Worm (Caenorhabditis elegans) whole organism, L4 larva: Measurements from ENCODE around the gene T04H1.12.

ENCODE experiments used
- F10B5.3 ChIP-seq: sonication (generic microtip); optimal IDR thresholded peaks from 2 replicates; lab custom pipeline; 2016; ENCODE audit warnings: mild to moderate bottlenecking, missing genetic modification characterization, missing compliant biosample characterization
- F37D6.2 ChIP-seq: sonication (generic microtip); optimal IDR thresholded peaks from 2 replicates; lab custom pipeline; 2016; ENCODE audit warnings: mild to moderate bottlenecking, missing genetic modification characterization, missing compliant biosample characterization
- F44E2.7 ChIP-seq: fragments of 200-800 bp; sonication (Bioruptor generic); IDR thresholded peaks from 2 replicates; pipeline ENCODE4 v2.1.2; 2022; ENCODE audit warnings: missing genetic modification characterization, missing compliant biosample characterization
- T20F7.1 ChIP-seq: fragments of 200-800 bp; sonication (Bioruptor generic); optimal IDR thresholded peaks from 2 replicates; lab custom pipeline; 2018; ENCODE audit warnings: mild to moderate bottlenecking, missing genetic modification characterization, missing compliant biosample characterization
- Y105C5A.15 ChIP-seq: fragments of 200-800 bp; sonication (Bioruptor generic); IDR thresholded peaks from 2 replicates; pipeline ENCODE4 v1.3.6; 2022; ENCODE audit warnings: missing genetic modification characterization, missing compliant biosample characterization
- Y75B8A.6 ChIP-seq: fragments of 200-800 bp; sonication (Bioruptor generic); IDR thresholded peaks from 2 replicates; pipeline ENCODE4 v1.3.6; 2022; ENCODE audit warnings: missing genetic modification reagents, missing genetic modification characterization, missing compliant biosample characterization
- ZK546.5 ChIP-seq, 2 experiments: sonication (generic microtip); optimal IDR thresholded peaks; 2 replicates each; lab custom pipeline; 2017; ENCODE audit warnings: missing biosample characterization in 2 of 2, missing genetic modification characterization in 2 of 2
- aly-2 ChIP-seq: sonication (generic microtip); optimal IDR thresholded peaks from 2 replicates; lab custom pipeline; 2018; ENCODE audit warnings: missing biosample characterization, missing genetic modification characterization
- arid-1 ChIP-seq: fragments of 200-800 bp; sonication (Bioruptor generic); conservative IDR thresholded peaks from 2 replicates; pipeline ENCODE4 v1.3.6; 2022; ENCODE audit warnings: missing genetic modification reagents, missing genetic modification characterization, missing compliant biosample characterization
- ceh-20 ChIP-seq: fragments of 200-800 bp; sonication (Bioruptor generic); IDR thresholded peaks from 2 replicates; pipeline ENCODE4 v1.3.6; 2022; ENCODE audit warnings: missing genetic modification reagents, missing genetic modification characterization, missing compliant biosample characterization
- ceh-28 ChIP-seq: fragments of 150-350 bp; optimal IDR thresholded peaks from 2 replicates; lab custom pipeline; 2014; ENCODE audit warnings: missing biosample characterization, missing genetic modification reagents, missing genetic modification characterization
- ceh-32 ChIP-seq: sonication (generic microtip); optimal IDR thresholded peaks from 2 replicates; lab custom pipeline; 2016; ENCODE audit warnings: mild to moderate bottlenecking, missing genetic modification characterization, missing compliant biosample characterization; ENCODE audit not compliant: poor library complexity
- ceh-44 ChIP-seq: fragments of 200-800 bp; sonication (Bioruptor generic); IDR thresholded peaks from 2 replicates; pipeline ENCODE4 v1.3.6; 2022; ENCODE audit warnings: missing genetic modification reagents, missing genetic modification characterization, missing compliant biosample characterization
- ceh-62 ChIP-seq: sonication (generic microtip); optimal IDR thresholded peaks from 2 replicates; lab custom pipeline; 2017; ENCODE audit warnings: missing biosample characterization, missing genetic modification characterization
- cey-2 ChIP-seq: sonication (generic microtip); optimal IDR thresholded peaks from 3 replicates; lab custom pipeline; 2017; ENCODE audit warnings: missing genetic modification characterization, mild to moderate bottlenecking, missing compliant biosample characterization, antibody characterized with exemption, borderline replicate concordance; ENCODE audit not compliant: insufficient read depth
- ctbp-1 ChIP-seq: fragments of 200-800 bp; sonication (Bioruptor generic); IDR thresholded peaks from 2 replicates; pipeline ENCODE4 v1.3.6; 2022; ENCODE audit warnings: missing genetic modification reagents, missing genetic modification characterization, missing compliant biosample characterization
- daf-16 ChIP-seq, 3 experiments: sonication (generic microtip); optimal IDR thresholded peaks; 2 replicates each; lab custom pipeline; 2016 to 2017; ENCODE audit warnings: missing genetic modification characterization in 3 of 3, missing genetic modification reagents in 3 of 3, mild to moderate bottlenecking in 2 of 3, missing compliant biosample characterization in 2 of 3, missing biosample characterization in 1 of 3, moderate library complexity in 1 of 3
- daf-8 ChIP-seq: fragments of 200-800 bp; sonication (Bioruptor generic); IDR thresholded peaks from 2 replicates; pipeline ENCODE4 v1.3.6; 2022; ENCODE audit warnings: missing genetic modification characterization, missing compliant biosample characterization
- dmd-6 ChIP-seq: fragments of 200-800 bp; sonication (Bioruptor generic); IDR thresholded peaks from 2 replicates; pipeline ENCODE4 v1.3.6; 2022; ENCODE audit warnings: missing genetic modification reagents, missing genetic modification characterization, missing compliant biosample characterization
- dmd-9 ChIP-seq: fragments of 200-800 bp; sonication (Bioruptor generic); IDR thresholded peaks from 2 replicates; pipeline ENCODE4 v1.3.6; 2022; ENCODE audit warnings: missing genetic modification reagents, missing genetic modification characterization, missing compliant biosample characterization
- hlh-30 ChIP-seq: sonication (generic microtip); optimal IDR thresholded peaks from 2 replicates; lab custom pipeline; 2017; ENCODE audit warnings: antibody characterized with exemption, mild to moderate bottlenecking, missing genetic modification characterization, missing compliant biosample characterization; ENCODE audit not compliant: insufficient read depth
- hmg-1.1 ChIP-seq: fragments of 200-800 bp; sonication (Bioruptor generic); IDR thresholded peaks from 2 replicates; pipeline ENCODE4 v1.3.6; 2022; ENCODE audit warnings: missing genetic modification reagents, missing genetic modification characterization, missing compliant biosample characterization
- lin-29 ChIP-seq: fragments of 200-800 bp; sonication (Bioruptor generic); IDR thresholded peaks from 2 replicates; pipeline ENCODE4 v1.3.6; 2022; ENCODE audit warnings: missing genetic modification reagents, missing genetic modification characterization, missing compliant biosample characterization
- lir-3 ChIP-seq: sonication (generic microtip); optimal IDR thresholded peaks from 2 replicates; lab custom pipeline; 2016; ENCODE audit warnings: mild to moderate bottlenecking, missing genetic modification characterization, missing compliant biosample characterization
- madf-9 ChIP-seq: fragments of 200-800 bp; sonication (Bioruptor generic); conservative IDR thresholded peaks from 2 replicates; pipeline ENCODE4 v1.3.6; 2022; ENCODE audit warnings: missing genetic modification reagents, missing genetic modification characterization, missing compliant biosample characterization
- mdl-1 ChIP-seq, 2 experiments: fragments of 150-350 bp in 1 of 2; sonication (generic microtip) in 1 of 2; optimal IDR thresholded peaks; 2 replicates each; lab custom pipeline; 2014 to 2017; ENCODE audit warnings: missing biosample characterization in 2 of 2, missing genetic modification characterization in 2 of 2
- mep-1 ChIP-seq: fragments of 150-350 bp; sonication (generic microtip); optimal IDR thresholded peaks from 3 replicates; lab custom pipeline; 2014; ENCODE audit warnings: missing biosample characterization, missing genetic modification characterization
- mes-2 ChIP-seq: sonication (generic microtip); optimal IDR thresholded peaks from 2 replicates; lab custom pipeline; 2016; ENCODE audit warnings: missing genotype, mild to moderate bottlenecking, missing genetic modification characterization, missing compliant biosample characterization; ENCODE audit not compliant: poor library complexity, severe bottlenecking
- mxl-2 ChIP-seq: fragments of 200-800 bp; sonication (Bioruptor generic); conservative IDR thresholded peaks from 2 replicates; pipeline ENCODE4 v1.3.6; 2022; ENCODE audit warnings: missing genetic modification reagents, missing genetic modification characterization, missing compliant biosample characterization
- mxl-3 ChIP-seq: fragments of 200-800 bp; sonication (Bioruptor generic); optimal IDR thresholded peaks from 2 replicates; lab custom pipeline; 2018; ENCODE audit warnings: mild to moderate bottlenecking, missing genetic modification characterization, missing compliant biosample characterization
- nhr-11 ChIP-seq: fragments of 150-350 bp; optimal IDR thresholded peaks from 2 replicates; lab custom pipeline; 2014; ENCODE audit warnings: missing biosample characterization, missing genetic modification characterization
- nhr-111 ChIP-seq: fragments of 200-800 bp; sonication (Bioruptor generic); optimal IDR thresholded peaks from 2 replicates; lab custom pipeline; 2018; ENCODE audit warnings: mild to moderate bottlenecking, missing genetic modification characterization, missing compliant biosample characterization
- nhr-28 ChIP-seq: fragments of 150-350 bp; optimal IDR thresholded peaks from 2 replicates; lab custom pipeline; 2014; ENCODE audit warnings: missing biosample characterization, missing genetic modification characterization
- nhr-42 ChIP-seq: fragments of 200-800 bp; sonication (Bioruptor generic); IDR thresholded peaks from 2 replicates; pipeline ENCODE4 v1.3.6; 2022; ENCODE audit warnings: missing genetic modification characterization, missing compliant biosample characterization
- nhr-77 ChIP-seq: fragments of 150-350 bp; optimal IDR thresholded peaks from 2 replicates; lab custom pipeline; 2014; ENCODE audit warnings: missing biosample characterization, missing genetic modification characterization
- pqm-1 ChIP-seq: sonication (generic microtip); optimal IDR thresholded peaks from 2 replicates; lab custom pipeline; 2017; ENCODE audit warnings: missing biosample characterization, missing genetic modification characterization
- rbr-2 ChIP-seq: sonication (generic microtip); optimal IDR thresholded peaks from 2 replicates; lab custom pipeline; 2016; ENCODE audit warnings: missing genotype, missing genetic modification characterization, missing compliant biosample characterization
- set-16 ChIP-seq: fragments of 200-800 bp; sonication (Bioruptor generic); IDR thresholded peaks from 2 replicates; pipeline ENCODE4 v1.3.6; 2022; ENCODE audit warnings: missing genetic modification reagents, missing genetic modification characterization, missing compliant biosample characterization
- snpc-1.2 ChIP-seq: fragments of 200-800 bp; sonication (Bioruptor generic); IDR thresholded peaks from 2 replicates; pipeline ENCODE4 v1.3.6; 2022; ENCODE audit warnings: missing genetic modification reagents, missing genetic modification characterization, missing compliant biosample characterization
- spr-3 ChIP-seq: fragments of 200-800 bp; sonication (Bioruptor generic); optimal IDR thresholded peaks from 2 replicates; lab custom pipeline; 2018; ENCODE audit warnings: mild to moderate bottlenecking, missing genetic modification characterization, missing compliant biosample characterization
- vab-7 ChIP-seq: fragments of 200-800 bp; sonication (Bioruptor generic); IDR thresholded peaks from 2 replicates; pipeline ENCODE4 v1.3.6; 2022; ENCODE audit warnings: missing genetic modification reagents, missing genetic modification characterization, missing compliant biosample characterization
- zag-1 ChIP-seq: fragments of 150-350 bp; optimal IDR thresholded peaks from 2 replicates; lab custom pipeline; 2014; ENCODE audit warnings: missing biosample characterization, missing genetic modification characterization
- zfp-2 ChIP-seq: sonication (generic microtip); optimal IDR thresholded peaks from 2 replicates; lab custom pipeline; 2016; ENCODE audit warnings: mild to moderate bottlenecking, missing genetic modification characterization, missing compliant biosample characterization
- zip-11 ChIP-seq: fragments of 200-800 bp; sonication (Bioruptor generic); IDR thresholded peaks from 2 replicates; pipeline ENCODE4 v1.3.6; 2022; ENCODE audit warnings: missing genetic modification characterization, missing compliant biosample characterization
- zip-2 ChIP-seq: fragments of 150-350 bp; optimal IDR thresholded peaks from 2 replicates; lab custom pipeline; 2014; ENCODE audit warnings: missing biosample characterization, missing genetic modification characterization
- ztf-7 ChIP-seq: fragments of 150-350 bp; optimal IDR thresholded peaks from 2 replicates; lab custom pipeline; 2014; ENCODE audit warnings: missing biosample characterization, missing genetic modification characterization

Gene T04H1.12

ce11 chrV:12301985-12302591, 46.6 kb downstream of the T04H1.12 start, which contains the start of the genes frm-7 and F55C5.17 (continued):
- TF ChIP-seq mes-2 (no peak), hmg-1.1 (no peak), daf-16 (GFP tag; optimal IDR thresholded peaks at IDR 0.05; lab: Kevin White, UChicago) (no peak), daf-16 (tag; optimal IDR thresholded peaks at IDR 0.05; lab: Kevin White, UChicago) (peak; percentile 50), ctbp-1 (GFP tag; lab: Robert Waterston, UW) (no peak), dmd-9 (GFP tag; lab: Robert Waterston, UW) (no peak), ceh-20 (no peak), T20F7.1 (GFP tag; lab: Kevin White, UChicago) (peak; percentile 60), zip-11 (no peak), F10B5.3 (tag; lab: Kevin White, UChicago) (no peak), nhr-42 (GFP tag; lab: Robert Waterston, UW) (no peak), cey-2 (tag; lab: Kevin White, UChicago) (no peak), zip-2 (no peak), pqm-1 (peak; percentile 47), mxl-3 (no peak), aly-2 (no peak), F37D6.2 (tag; lab: Kevin White, UChicago) (no peak), mdl-1 (tag; optimal IDR thresholded peaks at IDR 0.05; lab: Kevin White, UChicago) (no peak), F44E2.7 (GFP tag; lab: Robert Waterston, UW) (no peak), snpc-1.2 (GFP tag; lab: Robert Waterston, UW) (no peak), arid-1 (GFP tag; lab: Robert Waterston, UW) (no peak), zfp-2 (no peak), hlh-30 (tag; lab: Kevin White, UChicago) (peak; percentile 84), vab-7 (GFP tag; lab: Robert Waterston, UW) (no peak), daf-8 (GFP tag; lab: Robert Waterston, UW) (no peak), ceh-62 (tag; lab: Kevin White, UChicago) (no peak), Y75B8A.6 (GFP tag; lab: Robert Waterston, UW) (no peak), rbr-2 (tag; lab: Kevin White, UChicago) (no peak)

ce11 chrV:12303453-12304077, 48.1 kb downstream of the T04H1.12 start:
- peak; percentile 88 for TF ChIP-seq dmd-6 (GFP tag; lab: Robert Waterston, UW)
- TF ChIP-seq hlh-30 (tag; lab: Kevin White, UChicago): peak; percentile 88
- peak; percentile 75 for TF ChIP-seq nhr-77 (tag; lab: Kevin White, UChicago)
- peak; percentile 98 for TF ChIP-seq ceh-44 (GFP tag; lab: Robert Waterston, UW)
- no peak for TF ChIP-seq pqm-1
- peak; percentile 100 for TF ChIP-seq nhr-111 (GFP tag; lab: Kevin White, UChicago)
- TF ChIP-seq ZK546.5 (tag; optimal IDR thresholded peaks at IDR 0.05; lab: Kevin White, UChicago): peak in 1 of 2 experiments; percentile 23
- TF ChIP-seq mxl-3: peak; percentile 91
- TF ChIP-seq mxl-2 (GFP tag; lab: Robert Waterston, UW): peak; percentile 93
- TF ChIP-seq ctbp-1 (GFP tag; lab: Robert Waterston, UW): peak; percentile 99
- TF ChIP-seq ztf-7: peak; percentile 70
- TF ChIP-seq ceh-20: peak; percentile 97
- peak; percentile 94 for TF ChIP-seq aly-2
- peak; percentile 97 for TF ChIP-seq spr-3
- peak; percentile 84 for TF ChIP-seq set-16
- TF ChIP-seq arid-1 (GFP tag; lab: Robert Waterston, UW): peak; percentile 99
- peak; percentile 95 for TF ChIP-seq madf-9
- TF ChIP-seq lin-29 (GFP tag; lab: Robert Waterston, UW): peak; percentile 94
- TF ChIP-seq zag-1 (tag; lab: Kevin White, UChicago): peak; percentile 26
- TF ChIP-seq nhr-28 (tag; lab: Kevin White, UChicago): no peak
- TF ChIP-seq Y105C5A.15 (GFP tag; lab: Robert Waterston, UW): peak; percentile 100
- peak; percentile 97 for TF ChIP-seq snpc-1.2 (GFP tag; lab: Robert Waterston, UW)
- TF ChIP-seq mdl-1 (tag; optimal IDR thresholded peaks at IDR 0.05; lab: Kevin White, UChicago): peak; percentile 13 to 49
- TF ChIP-seq mep-1 (tag; lab: Kevin White, UChicago): peak; percentile 91
- TF ChIP-seq mes-2: peak; percentile 95
- TF ChIP-seq ceh-32 (tag; lab: Kevin White, UChicago): peak; percentile 85
- TF ChIP-seq ceh-28 (tag; lab: Kevin White, UChicago): no peak
- peak; percentile 60 for TF ChIP-seq zip-2
- peak; percentile 95 for TF ChIP-seq lir-3 (tag; lab: Kevin White, UChicago)
- peak; percentile 80 for TF ChIP-seq zfp-2
- TF ChIP-seq nhr-11 (tag; lab: Kevin White, UChicago): peak; percentile 47
